Worm (Caenorhabditis elegans) whole organism, mixed stage, embryonic: ENCODE results near the gene E02H9.9.

ENCODE experiments used
- elt-1 ChIP-seq: sonication (generic microtip); optimal IDR thresholded peaks from 2 replicates; lab custom pipeline; 2017; ENCODE audit warnings: missing genetic modification characterization, mild to moderate bottlenecking, missing compliant biosample characterization, antibody characterized with exemption, moderate library complexity, borderline replicate concordance; ENCODE audit not compliant: insufficient read depth
- hlh-1 ChIP-seq: fragments of 150-350 bp; optimal IDR thresholded peaks from 2 replicates; lab custom pipeline; 2014; ENCODE audit warnings: missing biosample characterization, missing genetic modification reagents, missing genetic modification characterization
- lin-13 ChIP-seq: fragments of 150-350 bp; optimal IDR thresholded peaks from 2 replicates; lab custom pipeline; 2014; ENCODE audit warnings: missing biosample characterization, missing genetic modification characterization
- mab-5 ChIP-seq: fragments of 150-350 bp; optimal IDR thresholded peaks from 2 replicates; lab custom pipeline; 2014; ENCODE audit warnings: missing biosample characterization, missing genetic modification characterization
- nhr-237 ChIP-seq: fragments of 150-350 bp; optimal IDR thresholded peaks from 2 replicates; lab custom pipeline; 2014; ENCODE audit warnings: missing biosample characterization, missing genetic modification characterization
- nhr-28 ChIP-seq: fragments of 150-350 bp; optimal IDR thresholded peaks from 2 replicates; lab custom pipeline; 2014; ENCODE audit warnings: missing biosample characterization, missing genetic modification characterization
- pha-4 ChIP-seq: fragments of 150-350 bp; optimal IDR thresholded peaks from 2 replicates; lab custom pipeline; 2018; ENCODE audit warnings: missing biosample characterization, missing genetic modification reagents, missing genetic modification characterization
- sptf-1 ChIP-seq: sonication (generic microtip); optimal IDR thresholded peaks from 2 replicates; lab custom pipeline; 2017; ENCODE audit warnings: mild to moderate bottlenecking, missing genetic modification characterization, moderate library complexity, missing compliant biosample characterization
- unc-62 ChIP-seq: fragments of 150-350 bp; optimal IDR thresholded peaks from 2 replicates; lab custom pipeline; 2014; ENCODE audit warnings: missing biosample characterization, missing genetic modification reagents, missing genetic modification characterization
- ztf-11 ChIP-seq: fragments of 150-350 bp; optimal IDR thresholded peaks from 2 replicates; lab custom pipeline; 2014; ENCODE audit warnings: missing biosample characterization, missing genetic modification characterization

DNA sequence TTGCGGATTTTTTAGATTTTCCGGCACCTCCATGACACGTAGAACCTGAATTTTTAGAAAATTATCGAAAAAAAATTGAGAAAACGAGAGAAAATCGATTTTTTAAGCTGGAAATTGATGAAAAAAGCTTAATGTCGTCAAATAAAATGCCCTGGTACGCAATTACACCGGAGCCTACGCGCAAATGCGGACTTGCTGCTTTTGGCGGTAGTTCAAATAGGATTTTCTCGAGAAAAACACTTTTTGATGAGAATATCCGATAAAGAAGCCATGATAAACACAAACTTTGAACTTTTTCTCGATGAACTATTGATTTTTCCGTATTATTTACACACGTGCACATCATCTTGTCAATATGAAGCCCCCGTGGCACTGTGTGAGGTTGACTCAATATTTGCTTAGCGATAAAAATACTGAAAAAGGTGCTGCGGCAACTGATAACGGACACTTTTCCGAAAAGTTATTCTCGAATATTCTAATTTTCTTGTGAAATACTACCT lies 49.9 kb downstream of the E02H9.9 start, which contains the start of the genes W04B5.5 and W04B5.3:
- TF ChIP-seq ztf-11 (tag; lab: Kevin White, UChicago) (no peak), unc-62 (no peak), pha-4 (tag; lab: Kevin White, UChicago) (no peak), mab-5 (no peak), sptf-1 (peak; percentile 13), nhr-237 (tag; lab: Kevin White, UChicago) (peak; percentile 23), hlh-1 (tag; lab: Kevin White, UChicago) (peak; percentile 22), nhr-28 (tag; lab: Kevin White, UChicago) (no peak), lin-13 (tag; lab: Kevin White, UChicago) (peak; percentile 52), elt-1 (tag; lab: Kevin White, UChicago) (no peak)
